Fruit fly (Drosophila melanogaster): Measurements from ENCODE around the gene Nubp2.

The Nubp2 gene

dm6 chr3L:20494262-20494601 is 32.1 kb upstream of the Nubp2 start (continued):
- TF ChIP-seq rib (GFP tag; IDR thresholded peaks at IDR 0.05), result no peak
- TF ChIP-seq p53 (GFP tag; optimal IDR thresholded peaks at IDR 0.05), result no peak
- TF ChIP-seq CG11247 (GFP tag; IDR thresholded peaks at IDR 0.05), result no peak
- no peak for TF ChIP-seq CG13287 (GFP tag; IDR thresholded peaks at IDR 0.05; ENCODE audit: partially characterized antibody)
- no peak for TF ChIP-seq ken (GFP tag; IDR thresholded peaks at IDR 0.05)
- no peak for TF ChIP-seq zfh1 (GFP tag; IDR thresholded peaks at IDR 0.05)
- no peak for TF ChIP-seq Mad (GFP tag; optimal IDR thresholded peaks at IDR 0.05)
- no peak for TF ChIP-seq CG3995 (GFP tag; optimal IDR thresholded peaks at IDR 0.05)
- no peak for TF ChIP-seq croc (GFP tag; conservative IDR thresholded peaks at IDR 0.05)
- no peak for TF ChIP-seq abd-A (tag; optimal IDR thresholded peaks at IDR 0.05)
- TF ChIP-seq tll (GFP tag; optimal IDR thresholded peaks at IDR 0.05), result no peak
- TF ChIP-seq CG15696 (tag; optimal IDR thresholded peaks at IDR 0.05), result no peak
- TF ChIP-seq CG1024 (GFP tag; IDR thresholded peaks at IDR 0.05), result no peak
- peak; percentile 8 for TF ChIP-seq CG13775 (GFP tag; optimal IDR thresholded peaks at IDR 0.05)
- no peak for TF ChIP-seq CG8388 (GFP tag; optimal IDR thresholded peaks at IDR 0.05)
- TF ChIP-seq NC2α (GFP tag; optimal IDR thresholded peaks at IDR 0.05), result no peak
- no peak for TF ChIP-seq CG15601 (tag; optimal IDR thresholded peaks at IDR 0.05)
- no peak for TF ChIP-seq HLH4C (GFP tag; IDR thresholded peaks at IDR 0.05; ENCODE audit: partially characterized antibody)
- TF ChIP-seq onecut (GFP tag; IDR thresholded peaks at IDR 0.05), result no peak
- TF ChIP-seq CG1602 (GFP tag; optimal IDR thresholded peaks at IDR 0.05), result no peak
- TF ChIP-seq Hand (GFP tag; optimal IDR thresholded peaks at IDR 0.05), result peak; percentile 21
- no peak for TF ChIP-seq Sry-δ (GFP tag; optimal IDR thresholded peaks at IDR 0.05)
- TF ChIP-seq odd (GFP tag; optimal IDR thresholded peaks at IDR 0.05), result peak; percentile 13
- no peak for TF ChIP-seq Hmr (GFP tag; optimal IDR thresholded peaks at IDR 0.05)
- TF ChIP-seq h (optimal IDR thresholded peaks at IDR 0.05), result no peak
- TF ChIP-seq dpn (GFP tag; optimal IDR thresholded peaks at IDR 0.05), result no peak
- no peak for TF ChIP-seq danr (GFP tag; IDR thresholded peaks at IDR 0.05)
- TF ChIP-seq CG7556 (GFP tag; optimal IDR thresholded peaks at IDR 0.05), result peak; percentile 7
- no peak for TF ChIP-seq chn (GFP tag; optimal IDR thresholded peaks at IDR 0.05)
- TF ChIP-seq kah (GFP tag; optimal IDR thresholded peaks at IDR 0.05), result no peak
- no peak for TF ChIP-seq CG5245 (GFP tag; optimal IDR thresholded peaks at IDR 0.05)
- TF ChIP-seq sna (GFP tag; IDR thresholded peaks at IDR 0.05; ENCODE audit: partially characterized antibody), result no peak
- TF ChIP-seq CG31224 (GFP tag; IDR thresholded peaks at IDR 0.05), result no peak
- no peak for TF ChIP-seq Dbx (GFP tag; IDR thresholded peaks at IDR 0.05)
- no peak for TF ChIP-seq sr (GFP tag; IDR thresholded peaks at IDR 0.05)
- peak; percentile 30 for TF ChIP-seq CG8924 (tag; optimal IDR thresholded peaks at IDR 0.05)
- TF ChIP-seq twi (tag; optimal IDR thresholded peaks at IDR 0.05), result no peak
- no peak for TF ChIP-seq CrebB (tag; optimal IDR thresholded peaks at IDR 0.05)
- no peak for TF ChIP-seq otp (GFP tag; IDR thresholded peaks at IDR 0.05)
- TF ChIP-seq Sox100B (GFP tag; optimal IDR thresholded peaks at IDR 0.05), result no peak
- no peak for TF ChIP-seq CG32772 (GFP tag; IDR thresholded peaks at IDR 0.05)
- TF ChIP-seq Ravus (GFP tag; IDR thresholded peaks at IDR 0.05), result no peak
- no peak for TF ChIP-seq sqz (GFP tag; optimal IDR thresholded peaks at IDR 0.05)
- no peak for TF ChIP-seq mld (GFP tag; IDR thresholded peaks at IDR 0.05; ENCODE audit: partially characterized antibody)
- no peak for TF ChIP-seq CG4707 (GFP tag; optimal IDR thresholded peaks at IDR 0.05)
- TF ChIP-seq fd64A (GFP tag; optimal IDR thresholded peaks at IDR 0.05), result no peak
- TF ChIP-seq Dip3 (GFP tag; optimal IDR thresholded peaks at IDR 0.05), result no peak
- TF ChIP-seq Dfd (GFP tag; optimal IDR thresholded peaks at IDR 0.05), result no peak
- TF ChIP-seq jigr1 (GFP tag; IDR thresholded peaks at IDR 0.05), result no peak
- TF ChIP-seq Fer3 (tag; optimal IDR thresholded peaks at IDR 0.05), result peak; percentile 24
- no peak for TF ChIP-seq CG11093 (GFP tag; IDR thresholded peaks at IDR 0.05)
- TF ChIP-seq CG17912 (GFP tag; optimal IDR thresholded peaks at IDR 0.05), result no peak
- TF ChIP-seq ci (GFP tag; IDR thresholded peaks at IDR 0.05), result no peak

Data from whole organism, embryonic.